Worm (Caenorhabditis elegans): Measurements from ENCODE around the gene T24E12.6.

ce11 chrII:3786538-3786937 lies 25.0 kb upstream of the T24E12.6 start:
- TF ChIP-seq tab-1 (GFP tag; IDR thresholded peaks at IDR 0.05) (no peak), ztf-23 (GFP tag; IDR thresholded peaks at IDR 0.05) (no peak), ref-1 (GFP tag; conservative IDR thresholded peaks at IDR 0.05) (no peak), ztf-29 (GFP tag; IDR thresholded peaks at IDR 0.05) (no peak), flt-1 (GFP tag; IDR thresholded peaks at IDR 0.05) (no peak), T22C8.4 (GFP tag; IDR thresholded peaks at IDR 0.05) (no peak), klf-2 (GFP tag; conservative IDR thresholded peaks at IDR 0.05) (no peak)

Data from whole organism, midembryonic.